Fruit fly (Drosophila melanogaster): Measurements from ENCODE around the gene Ugt307A1.

Ugt307A1 gene

DNA sequence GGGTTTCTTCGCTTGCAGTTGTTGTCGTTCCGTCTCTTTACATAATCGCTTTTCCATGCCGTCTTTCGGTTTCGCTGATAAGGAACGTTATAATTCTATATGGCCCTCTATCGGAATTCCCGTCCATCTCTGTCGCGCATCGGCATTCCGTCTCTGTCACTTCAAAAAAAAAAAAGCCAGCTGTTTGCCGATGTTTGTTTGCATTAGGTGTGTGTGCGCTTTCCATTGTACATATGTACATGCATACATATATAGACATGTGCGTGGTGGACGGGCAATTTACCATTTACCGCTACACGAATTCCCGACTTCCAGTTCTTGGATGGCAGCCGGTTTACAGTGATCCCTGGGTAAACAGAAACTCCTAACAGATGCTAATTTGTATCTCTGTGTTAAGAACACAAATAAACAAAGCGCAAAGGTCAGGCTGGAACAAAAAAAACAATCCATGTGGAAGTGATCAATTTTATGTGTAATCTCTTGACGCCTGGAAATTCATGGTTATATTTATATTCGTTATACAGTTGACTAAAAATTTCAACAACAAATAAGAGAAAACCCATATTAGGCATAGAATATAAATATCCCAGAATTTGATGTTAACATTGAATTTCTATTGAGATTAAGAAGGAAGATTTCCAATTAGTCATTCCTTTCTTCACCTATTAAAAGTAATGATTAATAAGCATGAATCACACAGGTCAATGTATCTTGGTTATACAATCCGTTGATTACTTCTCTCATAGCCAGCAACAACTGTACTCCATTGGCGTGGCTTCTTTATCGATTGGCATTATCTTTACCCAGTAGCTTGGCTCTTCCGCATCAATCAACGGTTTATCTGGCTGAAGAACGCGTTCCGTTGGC lies 24.5 kb upstream of the Ugt307A1 start (continued):
- TF ChIP-seq danr (GFP tag; IDR thresholded peaks at IDR 0.05) (no peak), Nf-YC (tag; optimal IDR thresholded peaks at IDR 0.05) (no peak), Atf-2 (GFP tag; optimal IDR thresholded peaks at IDR 0.05) (no peak), grau (tag; optimal IDR thresholded peaks at IDR 0.05) (peak; percentile 85), wek (GFP tag; optimal IDR thresholded peaks at IDR 0.05) (peak; percentile 41), Stat92E (GFP tag; optimal IDR thresholded peaks at IDR 0.05) (no peak), Rfx (GFP tag; IDR thresholded peaks at IDR 0.05) (peak; percentile 40; the same call in 1 of the 2 replicates), CG32767 (GFP tag; IDR thresholded peaks at IDR 0.05) (no peak), CG6689 (GFP tag; IDR thresholded peaks at IDR 0.05) (no peak), CG1602 (GFP tag; optimal IDR thresholded peaks at IDR 0.05) (no peak), mirr (GFP tag; optimal IDR thresholded peaks at IDR 0.05) (no peak), CG3407 (GFP tag; optimal IDR thresholded peaks at IDR 0.05) (peak; percentile 61), Taf1 (GFP tag; IDR thresholded peaks at IDR 0.05) (no peak), B-H2 (GFP tag; optimal IDR thresholded peaks at IDR 0.05) (no peak), Kr (GFP tag; optimal IDR thresholded peaks at IDR 0.05) (peak; percentile 66), emc (GFP tag; optimal IDR thresholded peaks at IDR 0.05) (no peak), odd (GFP tag; optimal IDR thresholded peaks at IDR 0.05) (peak; percentile 11), CG9437 (GFP tag; optimal IDR thresholded peaks at IDR 0.05) (no peak), usp (GFP tag; optimal IDR thresholded peaks at IDR 0.05) (no peak), CG34376 (GFP tag; optimal IDR thresholded peaks at IDR 0.05) (no peak), YL-1 (GFP tag; optimal IDR thresholded peaks at IDR 0.05) (peak; percentile 31), Oli (tag; optimal IDR thresholded peaks at IDR 0.05) (peak; percentile 32), CG30431 (GFP tag; optimal IDR thresholded peaks at IDR 0.05) (no peak), CG9727 (GFP tag; optimal IDR thresholded peaks at IDR 0.05) (peak; percentile 13), sna (GFP tag; IDR thresholded peaks at IDR 0.05; ENCODE audit: partially characterized antibody) (no peak), dmrt99B (tag; optimal IDR thresholded peaks at IDR 0.05) (peak; percentile 25), Six4 (GFP tag; optimal IDR thresholded peaks at IDR 0.05) (no peak), CG10431 (GFP tag; optimal IDR thresholded peaks at IDR 0.05) (peak; percentile 58), CG4707 (GFP tag; optimal IDR thresholded peaks at IDR 0.05) (peak; percentile 59), Poxn (GFP tag; IDR thresholded peaks at IDR 0.05) (no peak), vvl (GFP tag; IDR thresholded peaks at IDR 0.05) (no peak), CG9797 (GFP tag; optimal IDR thresholded peaks at IDR 0.05) (no peak), CG8388 (GFP tag; optimal IDR thresholded peaks at IDR 0.05) (no peak), CG10274 (GFP tag; optimal IDR thresholded peaks at IDR 0.05) (no peak), CG15696 (tag; optimal IDR thresholded peaks at IDR 0.05) (peak; percentile 69), CG17612 (GFP tag; IDR thresholded peaks at IDR 0.05) (no peak), CG2116 (GFP tag; optimal IDR thresholded peaks at IDR 0.05) (peak; percentile 8), Elba2 (GFP tag; optimal IDR thresholded peaks at IDR 0.05) (no peak), sima (GFP tag; optimal IDR thresholded peaks at IDR 0.05) (no peak), dan (GFP tag; IDR thresholded peaks at IDR 0.05) (no peak), aop (GFP tag; IDR thresholded peaks at IDR 0.05) (no peak), CG11085 (GFP tag; IDR thresholded peaks at IDR 0.05) (no peak), otp (GFP tag; IDR thresholded peaks at IDR 0.05) (peak; percentile 73), fru (optimal IDR thresholded peaks at IDR 0.05) (no peak), MESR4 (GFP tag; optimal IDR thresholded peaks at IDR 0.05) (no peak), bbx (GFP tag; IDR thresholded peaks at IDR 0.05; ENCODE audit: partially characterized antibody) (no peak), z (GFP tag; IDR thresholded peaks at IDR 0.05) (peak; percentile 65), corto (GFP tag; optimal IDR thresholded peaks at IDR 0.05) (no peak), Ada2b (GFP tag; IDR thresholded peaks at IDR 0.05) (no peak), bsh (GFP tag; optimal IDR thresholded peaks at IDR 0.05) (peak in 1 of 2 experiments; percentile 76)
